Worm (Caenorhabditis elegans) whole organism, L4 larva: ENCODE data around the gene atz-1.
A peak's percentile ranks its signal among the peaks of the same experiment; 100 is the strongest.

ENCODE experiments used
- D1046.2 ChIP-seq: fragments of 200-800 bp; sonication (Bioruptor generic); IDR thresholded peaks from 2 replicates; pipeline ENCODE4 v1.3.6; 2022; ENCODE audit warnings: missing genetic modification characterization, missing compliant biosample characterization
- F44E2.7 ChIP-seq: fragments of 200-800 bp; sonication (Bioruptor generic); IDR thresholded peaks from 2 replicates; pipeline ENCODE4 v2.1.2; 2022; ENCODE audit warnings: missing genetic modification characterization, missing compliant biosample characterization
- F49E8.2 ChIP-seq: sonication (generic microtip); optimal IDR thresholded peaks from 2 replicates; lab custom pipeline; 2016; ENCODE audit warnings: missing compliant biosample characterization, mild to moderate bottlenecking, missing genetic modification characterization, borderline replicate concordance
- T26A8.4 ChIP-seq: fragments of 200-800 bp; sonication (Bioruptor generic); IDR thresholded peaks from 2 replicates; pipeline ENCODE4 v1.3.6; 2022; ENCODE audit warnings: missing genetic modification characterization, missing compliant biosample characterization
- Y105C5A.15 ChIP-seq: fragments of 200-800 bp; sonication (Bioruptor generic); IDR thresholded peaks from 2 replicates; pipeline ENCODE4 v1.3.6; 2022; ENCODE audit warnings: missing genetic modification characterization, missing compliant biosample characterization
- Y5F2A.4 ChIP-seq: fragments of 200-800 bp; sonication (Bioruptor generic); optimal IDR thresholded peaks from 2 replicates; lab custom pipeline; 2018; ENCODE audit warnings: mild to moderate bottlenecking, missing genetic modification characterization, missing compliant biosample characterization
- ZK337.2 ChIP-seq: fragments of 200-800 bp; sonication (Bioruptor generic); IDR thresholded peaks from 2 replicates; pipeline ENCODE4 v1.3.6; 2022; ENCODE audit warnings: missing genetic modification reagents, missing genetic modification characterization, missing compliant biosample characterization
- aly-2 ChIP-seq: sonication (generic microtip); optimal IDR thresholded peaks from 2 replicates; lab custom pipeline; 2018; ENCODE audit warnings: missing biosample characterization, missing genetic modification characterization
- arid-1 ChIP-seq: fragments of 200-800 bp; sonication (Bioruptor generic); conservative IDR thresholded peaks from 2 replicates; pipeline ENCODE4 v1.3.6; 2022; ENCODE audit warnings: missing genetic modification reagents, missing genetic modification characterization, missing compliant biosample characterization
- ceh-28 ChIP-seq: fragments of 150-350 bp; optimal IDR thresholded peaks from 2 replicates; lab custom pipeline; 2014; ENCODE audit warnings: missing biosample characterization, missing genetic modification reagents, missing genetic modification characterization
- ceh-32 ChIP-seq: sonication (generic microtip); optimal IDR thresholded peaks from 2 replicates; lab custom pipeline; 2016; ENCODE audit warnings: mild to moderate bottlenecking, missing genetic modification characterization, missing compliant biosample characterization; ENCODE audit not compliant: poor library complexity
- ceh-44 ChIP-seq: fragments of 200-800 bp; sonication (Bioruptor generic); IDR thresholded peaks from 2 replicates; pipeline ENCODE4 v1.3.6; 2022; ENCODE audit warnings: missing genetic modification reagents, missing genetic modification characterization, missing compliant biosample characterization
- ceh-62 ChIP-seq: sonication (generic microtip); optimal IDR thresholded peaks from 2 replicates; lab custom pipeline; 2017; ENCODE audit warnings: missing biosample characterization, missing genetic modification characterization
- ceh-82 ChIP-seq: sonication (generic microtip); optimal IDR thresholded peaks from 2 replicates; lab custom pipeline; 2017; ENCODE audit warnings: missing biosample characterization, missing genetic modification characterization
- ctbp-1 ChIP-seq: fragments of 200-800 bp; sonication (Bioruptor generic); IDR thresholded peaks from 2 replicates; pipeline ENCODE4 v1.3.6; 2022; ENCODE audit warnings: missing genetic modification reagents, missing genetic modification characterization, missing compliant biosample characterization
- daf-12 ChIP-seq: fragments of 150-350 bp; optimal IDR thresholded peaks from 2 replicates; lab custom pipeline; 2014; ENCODE audit warnings: missing biosample characterization, missing genetic modification reagents, missing genetic modification characterization
- daf-8 ChIP-seq: fragments of 200-800 bp; sonication (Bioruptor generic); IDR thresholded peaks from 2 replicates; pipeline ENCODE4 v1.3.6; 2022; ENCODE audit warnings: missing genetic modification characterization, missing compliant biosample characterization
- dpl-1 ChIP-seq: fragments of 150-350 bp; optimal IDR thresholded peaks from 2 replicates; lab custom pipeline; 2014; ENCODE audit warnings: missing biosample characterization, missing genetic modification reagents, missing genetic modification characterization
- dve-1 ChIP-seq: sonication (generic microtip); optimal IDR thresholded peaks from 2 replicates; lab custom pipeline; 2017; ENCODE audit warnings: antibody characterized with exemption, mild to moderate bottlenecking, missing genetic modification characterization, missing compliant biosample characterization; ENCODE audit not compliant: insufficient read depth
- egl-27 ChIP-seq: sonication (generic microtip); optimal IDR thresholded peaks from 3 replicates; lab custom pipeline; 2017; ENCODE audit warnings: missing biosample characterization, missing genetic modification reagents, missing genetic modification characterization
- fos-1 ChIP-seq: fragments of 150-350 bp; optimal IDR thresholded peaks from 2 replicates; lab custom pipeline; 2014; ENCODE audit warnings: missing biosample characterization, missing genetic modification characterization
- gei-8 ChIP-seq: fragments of 200-800 bp; sonication (Bioruptor generic); optimal IDR thresholded peaks from 2 replicates; lab custom pipeline; 2018; ENCODE audit warnings: mild to moderate bottlenecking, missing genetic modification characterization, missing compliant biosample characterization
- hif-1 ChIP-seq, 2 experiments: sonication (generic microtip); optimal IDR thresholded peaks; 2 replicates each; lab custom pipeline; 2016 to 2017; ENCODE audit warnings: missing compliant biosample characterization in 2 of 2, missing genetic modification characterization in 2 of 2, missing genetic modification reagents in 2 of 2, missing genotype in 2 of 2, mild to moderate bottlenecking in 1 of 2
- hlh-11 ChIP-seq: fragments of 200-800 bp; sonication (Bioruptor generic); optimal IDR thresholded peaks from 2 replicates; lab custom pipeline; 2018; ENCODE audit warnings: mild to moderate bottlenecking, missing genetic modification characterization, missing compliant biosample characterization
- jun-1 ChIP-seq: fragments of 150-350 bp; optimal IDR thresholded peaks from 2 replicates; lab custom pipeline; 2014; ENCODE audit warnings: missing biosample characterization, missing genetic modification reagents, missing genetic modification characterization
- lim-7 ChIP-seq: fragments of 200-800 bp; sonication (Bioruptor generic); IDR thresholded peaks from 2 replicates; pipeline ENCODE4 v1.3.6; 2022; ENCODE audit warnings: missing genetic modification characterization, missing compliant biosample characterization
- lin-1 ChIP-seq: fragments of 200-800 bp; sonication (Bioruptor generic); IDR thresholded peaks from 2 replicates; pipeline ENCODE4 v1.3.6; 2022; ENCODE audit warnings: missing genetic modification reagents, missing genetic modification characterization, missing compliant biosample characterization
- lin-13 ChIP-seq: fragments of 150-350 bp; optimal IDR thresholded peaks from 2 replicates; lab custom pipeline; 2014; ENCODE audit warnings: missing biosample characterization, missing genetic modification reagents, missing genetic modification characterization
- lin-15B ChIP-seq: fragments of 150-350 bp; sonication (generic microtip); optimal IDR thresholded peaks from 3 replicates; lab custom pipeline; 2014; ENCODE audit warnings: missing biosample characterization, missing genetic modification characterization
- lin-38 ChIP-seq: fragments of 200-800 bp; sonication (Bioruptor generic); IDR thresholded peaks from 2 replicates; pipeline ENCODE4 v1.3.6; 2022; ENCODE audit warnings: missing genetic modification reagents, missing genetic modification characterization, missing compliant biosample characterization
- lir-3 ChIP-seq: sonication (generic microtip); optimal IDR thresholded peaks from 2 replicates; lab custom pipeline; 2016; ENCODE audit warnings: mild to moderate bottlenecking, missing genetic modification characterization, missing compliant biosample characterization
- lsy-2 ChIP-seq, 2 experiments: fragments of 150-350 bp in 1 of 2; sonication (generic microtip) in 1 of 2; optimal IDR thresholded peaks; 2 replicates each; lab custom pipeline; 2014 to 2017; ENCODE audit warnings: missing biosample characterization in 2 of 2, missing genetic modification characterization in 2 of 2
- mdl-1 ChIP-seq, 2 experiments: fragments of 150-350 bp in 1 of 2; sonication (generic microtip) in 1 of 2; optimal IDR thresholded peaks; 2 replicates each; lab custom pipeline; 2014 to 2017; ENCODE audit warnings: missing biosample characterization in 2 of 2, missing genetic modification characterization in 2 of 2
- nhr-10 ChIP-seq: fragments of 150-350 bp; optimal IDR thresholded peaks from 2 replicates; lab custom pipeline; 2014; ENCODE audit warnings: missing biosample characterization, missing genetic modification characterization
- nhr-102 ChIP-seq: sonication (generic microtip); optimal IDR thresholded peaks from 2 replicates; lab custom pipeline; 2016; ENCODE audit warnings: mild to moderate bottlenecking, missing genetic modification characterization, moderate library complexity, missing compliant biosample characterization
- nhr-11 ChIP-seq: fragments of 150-350 bp; optimal IDR thresholded peaks from 2 replicates; lab custom pipeline; 2014; ENCODE audit warnings: missing biosample characterization, missing genetic modification characterization
- nhr-237 ChIP-seq: sonication (generic microtip); optimal IDR thresholded peaks from 2 replicates; lab custom pipeline; 2017; ENCODE audit warnings: missing biosample characterization, missing genetic modification characterization
- nhr-25 ChIP-seq: sonication (generic microtip); optimal IDR thresholded peaks from 2 replicates; lab custom pipeline; 2017; ENCODE audit warnings: missing genetic modification characterization, mild to moderate bottlenecking, missing compliant biosample characterization, antibody characterized with exemption, moderate library complexity, borderline replicate concordance; ENCODE audit not compliant: insufficient read depth
- nhr-28 ChIP-seq: fragments of 150-350 bp; optimal IDR thresholded peaks from 2 replicates; lab custom pipeline; 2014; ENCODE audit warnings: missing biosample characterization, missing genetic modification characterization
- nhr-42 ChIP-seq: fragments of 200-800 bp; sonication (Bioruptor generic); IDR thresholded peaks from 2 replicates; pipeline ENCODE4 v1.3.6; 2022; ENCODE audit warnings: missing genetic modification characterization, missing compliant biosample characterization
- nhr-77 ChIP-seq: fragments of 150-350 bp; optimal IDR thresholded peaks from 2 replicates; lab custom pipeline; 2014; ENCODE audit warnings: missing biosample characterization, missing genetic modification characterization
- php-3 ChIP-seq: fragments of 200-800 bp; sonication (Bioruptor generic); IDR thresholded peaks from 2 replicates; pipeline ENCODE4 v1.3.6; 2022; ENCODE audit warnings: missing genetic modification reagents, missing genetic modification characterization, missing compliant biosample characterization
- pqm-1 ChIP-seq: sonication (generic microtip); optimal IDR thresholded peaks from 2 replicates; lab custom pipeline; 2017; ENCODE audit warnings: missing biosample characterization, missing genetic modification characterization
- rbr-2 ChIP-seq: sonication (generic microtip); optimal IDR thresholded peaks from 2 replicates; lab custom pipeline; 2016; ENCODE audit warnings: missing genotype, missing genetic modification characterization, missing compliant biosample characterization
- saeg-2 ChIP-seq: fragments of 200-800 bp; sonication (Bioruptor generic); IDR thresholded peaks from 2 replicates; pipeline ENCODE4 v1.3.6; 2022; ENCODE audit warnings: missing genetic modification reagents, missing genetic modification characterization, missing compliant biosample characterization
- sdz-12 ChIP-seq: fragments of 200-800 bp; sonication (Bioruptor generic); optimal IDR thresholded peaks from 2 replicates; lab custom pipeline; 2018; ENCODE audit warnings: mild to moderate bottlenecking, missing genetic modification characterization, missing compliant biosample characterization
- spr-3 ChIP-seq: fragments of 200-800 bp; sonication (Bioruptor generic); optimal IDR thresholded peaks from 2 replicates; lab custom pipeline; 2018; ENCODE audit warnings: mild to moderate bottlenecking, missing genetic modification characterization, missing compliant biosample characterization
- unc-130 ChIP-seq: sonication (generic microtip); optimal IDR thresholded peaks from 2 replicates; lab custom pipeline; 2016; ENCODE audit warnings: missing genetic modification reagents, missing genetic modification characterization, missing compliant biosample characterization
- vab-7 ChIP-seq: fragments of 200-800 bp; sonication (Bioruptor generic); IDR thresholded peaks from 2 replicates; pipeline ENCODE4 v1.3.6; 2022; ENCODE audit warnings: missing genetic modification reagents, missing genetic modification characterization, missing compliant biosample characterization
- zag-1 ChIP-seq: fragments of 150-350 bp; optimal IDR thresholded peaks from 2 replicates; lab custom pipeline; 2014; ENCODE audit warnings: missing biosample characterization, missing genetic modification characterization
- zip-11 ChIP-seq: fragments of 200-800 bp; sonication (Bioruptor generic); IDR thresholded peaks from 2 replicates; pipeline ENCODE4 v1.3.6; 2022; ENCODE audit warnings: missing genetic modification characterization, missing compliant biosample characterization
- zip-2 ChIP-seq: fragments of 150-350 bp; optimal IDR thresholded peaks from 2 replicates; lab custom pipeline; 2014; ENCODE audit warnings: missing biosample characterization, missing genetic modification characterization
- ztf-7 ChIP-seq: fragments of 150-350 bp; optimal IDR thresholded peaks from 2 replicates; lab custom pipeline; 2014; ENCODE audit warnings: missing biosample characterization, missing genetic modification characterization

The atz-1 gene

DNA sequence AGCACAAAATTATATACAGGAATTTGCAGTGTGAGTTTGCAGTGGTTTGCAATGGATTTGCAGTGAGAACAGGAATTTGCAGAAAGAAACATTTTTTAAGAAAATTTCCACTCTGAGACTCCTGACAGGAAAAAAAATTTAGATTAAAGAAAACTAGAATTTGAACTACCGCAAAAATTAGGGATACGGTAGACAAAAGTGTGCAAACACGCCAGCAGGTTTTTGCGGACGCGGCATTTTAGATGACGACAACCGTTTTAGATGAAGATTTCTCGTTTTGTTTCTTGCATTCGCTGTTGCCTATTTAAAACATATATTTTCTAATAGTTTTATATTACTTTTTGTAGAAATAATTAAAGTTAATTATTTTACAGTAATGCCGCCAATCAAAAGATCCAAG, 4.0 kb downstream of the atz-1 start, which contains the start of gene wdr-46 (continued):
- no peak for TF ChIP-seq lir-3
- TF ChIP-seq lim-7 (GFP tag; lab: Robert Waterston, UW) = no peak
- peak; percentile 98 to 100 for TF ChIP-seq lsy-2 (tag; optimal IDR thresholded peaks at IDR 0.05; lab: Kevin White, UChicago)
- peak; percentile 80 for TF ChIP-seq T26A8.4 (GFP tag; lab: Robert Waterston, UW)
- peak; percentile 73 for TF ChIP-seq nhr-77 (tag; lab: Kevin White, UChicago)
- TF ChIP-seq zip-2 (tag; lab: Kevin White, UChicago) = peak; percentile 30
- TF ChIP-seq F49E8.2 = peak; percentile 2
- no peak for TF ChIP-seq D1046.2 (GFP tag; lab: Robert Waterston, UW)
- no peak for TF ChIP-seq spr-3 (GFP tag; lab: Kevin White, UChicago)
- TF ChIP-seq egl-27 (tag; lab: Kevin White, UChicago) = no peak
- TF ChIP-seq jun-1 (tag; lab: Kevin White, UChicago) = peak; percentile 20
- TF ChIP-seq nhr-11 = peak; percentile 16
- TF ChIP-seq vab-7 (GFP tag; lab: Robert Waterston, UW) = no peak
- TF ChIP-seq ceh-44 = no peak
- TF ChIP-seq zip-11 (GFP tag; lab: Robert Waterston, UW) = no peak
- peak; percentile 6 for TF ChIP-seq Y5F2A.4 (GFP tag; lab: Kevin White, UChicago)
- TF ChIP-seq dve-1 = peak; percentile 78
- no peak for TF ChIP-seq nhr-10 (tag; lab: Kevin White, UChicago)
- no peak; the same call in 1 of the 2 replicates for TF ChIP-seq lin-38 (GFP tag; lab: Robert Waterston, UW)
- TF ChIP-seq lin-1 (GFP tag; lab: Robert Waterston, UW) = no peak
- peak; percentile 86 for TF ChIP-seq arid-1
- TF ChIP-seq daf-12 (tag; lab: Kevin White, UChicago) = no peak
- peak; percentile 50 for TF ChIP-seq nhr-28 (tag; lab: Kevin White, UChicago)
- TF ChIP-seq saeg-2 = no peak
- TF ChIP-seq ctbp-1 = 0 out of 2 replicates have a peak, but pooled peaks have one; percentile 7
- TF ChIP-seq unc-130 (GFP tag; lab: Kevin White, UChicago) = no peak
- no peak for TF ChIP-seq mdl-1 (tag; optimal IDR thresholded peaks at IDR 0.05; lab: Kevin White, UChicago)
- no peak for TF ChIP-seq nhr-237 (tag; lab: Kevin White, UChicago)
- TF ChIP-seq hif-1 (tag; optimal IDR thresholded peaks at IDR 0.05; lab: Kevin White, UChicago) = peak in 1 of 2 experiments; percentile 56
- TF ChIP-seq zag-1 (tag; lab: Kevin White, UChicago) = no peak
- no peak for TF ChIP-seq sdz-12 (GFP tag; lab: Kevin White, UChicago)
- TF ChIP-seq lin-15B = no peak
- TF ChIP-seq F44E2.7 = no peak
- no peak for TF ChIP-seq ceh-28
- TF ChIP-seq ceh-62 (tag; lab: Kevin White, UChicago) = no peak
- no peak for TF ChIP-seq fos-1 (tag; lab: Kevin White, UChicago)
- TF ChIP-seq ceh-32 (tag; lab: Kevin White, UChicago) = no peak
- no peak for TF ChIP-seq daf-8 (GFP tag; lab: Robert Waterston, UW)
- TF ChIP-seq nhr-25 (tag; lab: Kevin White, UChicago) = peak; percentile 15
- no peak for TF ChIP-seq php-3 (GFP tag; lab: Robert Waterston, UW)
- no peak for TF ChIP-seq ceh-82 (tag; lab: Kevin White, UChicago)
- no peak for TF ChIP-seq Y105C5A.15
- peak; percentile 99 for TF ChIP-seq dpl-1 (GFP tag; lab: Kevin White, UChicago)
- no peak for TF ChIP-seq ZK337.2 (GFP tag; lab: Robert Waterston, UW)
- TF ChIP-seq lin-13 = peak; percentile 67
- peak; percentile 78 for TF ChIP-seq nhr-102
- peak; percentile 71 for TF ChIP-seq rbr-2 (tag; lab: Kevin White, UChicago)
- TF ChIP-seq nhr-42 (GFP tag; lab: Robert Waterston, UW) = no peak
- TF ChIP-seq hlh-11 (tag; lab: Kevin White, UChicago) = peak; percentile 62
- no peak for TF ChIP-seq pqm-1 (tag; lab: Kevin White, UChicago)
- TF ChIP-seq gei-8 (GFP tag; lab: Kevin White, UChicago) = no peak
- no peak for TF ChIP-seq aly-2 (tag; lab: Kevin White, UChicago)
- no peak for TF ChIP-seq ztf-7
